Worm (Caenorhabditis elegans) whole organism, dauer: ENCODE measurements around the gene str-160.

Experiments used
- unc-62 ChIP-seq: sonication (generic microtip); optimal IDR thresholded peaks from 2 replicates; lab custom pipeline; 2017; ENCODE audit warnings: missing biosample characterization, missing genetic modification reagents, missing genetic modification characterization

Gene str-160

DNA sequence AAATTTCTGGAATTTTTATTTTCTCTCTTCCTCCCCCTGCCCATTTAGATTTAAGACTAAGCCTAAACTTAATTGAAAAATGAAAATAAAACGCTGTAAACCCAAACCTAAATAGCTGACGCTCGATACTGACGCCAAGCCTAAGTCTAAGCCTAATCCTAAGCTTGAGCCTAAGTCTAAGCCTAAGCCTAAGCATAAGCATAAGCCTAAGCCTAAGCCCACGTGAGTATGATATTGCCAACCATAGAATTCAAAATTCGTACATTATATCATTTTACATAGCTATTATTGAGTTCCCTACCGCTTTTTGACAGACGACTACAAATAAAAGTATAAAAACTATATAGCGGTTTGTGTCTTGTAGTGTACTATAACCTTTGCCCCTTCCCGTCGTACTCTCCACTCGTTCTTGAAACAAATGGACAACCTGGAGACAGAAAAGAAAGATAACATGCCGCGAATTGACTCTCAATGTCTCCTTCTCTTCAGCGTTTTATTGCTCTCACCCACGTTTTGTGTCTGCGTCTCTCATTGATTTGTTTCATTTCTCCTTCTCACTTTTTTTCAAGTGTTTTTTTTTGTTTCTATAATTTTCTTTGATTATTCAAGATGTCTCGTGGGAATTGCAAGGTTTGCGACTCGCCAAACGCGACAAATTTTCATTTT is 8.7 kb downstream of the str-160 start, which contains the start of gene nhr-256:
Gene nhr-256, plus strand, starts transcription at position 567 of the 666 bp plus-strand sequence.
- TF ChIP-seq unc-62 (GFP tag; lab: Kevin White, UChicago) = no peak

DNA sequence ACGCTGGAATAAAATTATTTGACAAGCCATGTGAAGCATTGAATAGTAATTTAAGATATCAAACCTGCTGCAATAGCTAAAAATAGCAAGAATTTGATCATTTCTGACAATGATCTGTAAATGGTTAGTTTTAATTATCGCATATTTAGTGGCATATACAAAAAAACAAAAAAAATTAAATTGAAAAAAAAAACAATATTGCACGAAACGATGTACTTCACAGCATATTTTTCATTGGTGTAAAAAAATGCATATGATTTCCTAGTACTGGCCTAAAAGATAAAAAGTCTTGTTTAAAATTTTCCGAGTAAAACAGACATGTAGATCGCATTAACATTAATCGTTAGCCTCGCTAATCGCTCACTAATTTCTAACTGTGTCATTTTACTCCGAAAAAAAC is 14.4 kb downstream of the str-160 start, which contains the start of gene ZK697.8:
Gene ZK697.8, minus strand, starts transcription at position 101 of the 400 bp plus-strand sequence.
- TF ChIP-seq unc-62 (GFP tag; lab: Kevin White, UChicago) = no peak

DNA sequence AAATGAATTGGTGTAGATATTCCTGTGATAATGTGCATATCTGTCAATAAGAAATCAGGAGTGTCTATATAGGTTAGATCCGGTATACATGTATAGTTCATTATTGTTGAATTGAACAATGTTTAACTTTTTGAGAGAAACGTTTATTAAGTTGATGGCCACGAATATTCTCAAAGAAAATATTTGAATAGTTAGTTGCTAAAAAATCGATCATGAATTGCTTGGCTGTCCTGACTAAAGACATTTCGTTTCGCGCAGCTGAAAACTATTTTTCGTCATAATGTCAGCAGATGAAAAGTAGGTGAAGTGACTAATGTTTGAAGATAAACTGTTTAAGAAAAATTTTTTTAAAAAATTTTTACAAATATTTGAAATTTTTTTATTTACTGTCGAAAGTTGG is 16.8 kb downstream of the str-160 start, which contains the start of gene srh-199:
Gene srh-199, minus strand, starts transcription at position 101 of the 400 bp plus-strand sequence.
- no peak for TF ChIP-seq unc-62 (GFP tag; lab: Kevin White, UChicago)

DNA sequence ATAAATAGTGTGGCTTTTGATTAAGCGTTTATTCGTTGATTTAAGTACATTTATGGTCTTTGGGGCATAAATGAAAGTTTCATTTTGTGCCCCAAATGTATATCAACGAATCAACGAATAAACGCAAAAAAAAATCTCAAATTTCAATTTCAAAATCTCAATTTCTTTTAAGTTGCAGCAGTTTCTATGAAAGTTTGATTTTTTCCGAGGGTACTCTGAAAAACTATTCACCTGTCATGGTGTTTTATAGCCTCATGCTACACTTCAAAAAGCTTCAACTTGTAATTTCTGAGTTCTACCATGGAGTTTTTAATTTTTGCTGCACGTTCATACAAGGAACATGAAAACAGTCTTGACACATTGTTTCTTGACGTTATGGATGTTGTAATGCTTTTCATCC is 17.8 kb downstream of the str-160 start, which contains the start of gene ZK697.1:
Gene ZK697.1, plus strand, starts transcription at position 301 of the 400 bp plus-strand sequence.
- no peak for TF ChIP-seq unc-62 (GFP tag; lab: Kevin White, UChicago)

DNA sequence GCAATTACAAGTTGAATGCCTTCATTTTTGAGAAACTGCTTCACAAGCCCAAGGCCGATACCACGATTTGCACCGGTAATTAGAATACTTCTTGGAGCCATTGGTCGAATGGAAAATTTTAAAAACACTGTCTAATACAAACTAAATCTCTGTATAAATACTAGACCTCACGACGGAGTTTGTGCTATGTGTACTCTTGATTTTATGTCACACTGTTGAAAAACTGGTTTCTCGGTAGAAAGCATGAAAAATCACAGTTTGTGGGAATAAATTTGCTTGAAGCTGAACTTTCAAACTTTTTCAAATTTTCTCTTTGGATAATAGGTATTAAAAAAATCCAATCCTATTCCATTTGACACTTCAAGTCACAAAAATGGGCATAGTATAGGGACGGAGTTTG is 20.9 kb downstream of the str-160 start, which contains the start of gene ZK697.14:
Gene ZK697.14, minus strand, starts transcription at position 101 of the 400 bp plus-strand sequence.
- TF ChIP-seq unc-62 (GFP tag; lab: Kevin White, UChicago) = no peak

DNA sequence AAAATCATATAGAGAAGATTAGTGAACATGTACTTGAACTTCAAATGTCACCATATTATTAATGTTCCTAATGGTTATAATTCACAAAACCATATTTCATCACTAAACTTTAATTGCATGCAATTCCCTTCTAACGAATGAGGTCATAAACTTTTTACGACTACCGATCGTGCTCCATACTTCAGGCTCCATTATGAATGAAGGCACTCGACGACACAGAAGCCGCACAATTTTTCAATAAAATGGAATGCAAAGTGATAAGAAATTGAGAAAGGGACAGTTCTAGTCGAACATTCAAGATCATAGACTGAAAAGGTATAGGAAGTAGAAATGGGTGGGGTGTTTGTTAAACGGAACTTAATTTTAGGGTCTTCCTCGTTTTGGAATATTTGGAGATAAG is 21.4 kb downstream of the str-160 start:
- TF ChIP-seq unc-62 (GFP tag; lab: Kevin White, UChicago) = no peak

DNA sequence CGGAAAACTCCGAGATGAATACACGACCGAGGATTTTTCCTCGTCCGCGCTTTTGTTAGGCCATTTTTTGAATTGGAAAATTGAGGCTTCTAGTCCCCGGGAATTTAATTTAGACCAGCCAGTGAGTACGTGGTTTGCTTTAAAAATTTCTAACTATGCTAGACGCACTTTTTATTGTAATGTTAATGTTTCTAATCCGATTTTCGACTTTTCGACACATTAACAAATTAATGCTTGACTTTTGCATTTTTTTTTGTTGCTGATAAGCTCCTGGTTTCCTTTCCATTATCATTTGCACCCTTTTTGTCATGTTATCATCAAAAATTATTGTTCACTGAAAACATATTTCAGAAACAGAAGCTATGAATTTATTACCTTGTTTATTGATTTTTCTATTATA is 22.2 kb downstream of the str-160 start, which contains the start of gene clec-204:
Gene clec-204, plus strand, starts transcription at position 301 of the 400 bp plus-strand sequence.
- TF ChIP-seq unc-62 (GFP tag; lab: Kevin White, UChicago) = no peak

DNA sequence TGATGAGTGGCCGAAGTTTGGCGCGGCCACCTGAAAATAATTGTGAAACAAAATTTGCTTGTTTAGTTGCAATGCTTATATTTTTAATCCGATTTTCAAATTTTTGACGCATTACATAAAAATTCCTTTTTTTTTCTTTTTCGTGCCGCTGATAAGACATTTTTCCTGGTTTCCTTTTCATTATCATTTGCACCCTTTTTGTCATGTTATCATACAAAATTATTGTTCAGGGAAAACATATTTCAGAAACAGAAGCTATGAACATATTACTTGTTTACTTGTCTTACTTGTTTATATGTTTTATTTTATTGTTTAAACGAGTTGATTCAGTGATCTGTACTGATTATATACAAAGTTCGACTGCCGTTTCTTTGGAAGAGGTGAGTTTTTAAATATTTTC is 26.0 kb downstream of the str-160 start, which contains the start of gene clec-205:
Gene clec-205, plus strand, starts transcription at position 212 of the 400 bp plus-strand sequence.
- TF ChIP-seq unc-62 (GFP tag; lab: Kevin White, UChicago) = no peak

DNA sequence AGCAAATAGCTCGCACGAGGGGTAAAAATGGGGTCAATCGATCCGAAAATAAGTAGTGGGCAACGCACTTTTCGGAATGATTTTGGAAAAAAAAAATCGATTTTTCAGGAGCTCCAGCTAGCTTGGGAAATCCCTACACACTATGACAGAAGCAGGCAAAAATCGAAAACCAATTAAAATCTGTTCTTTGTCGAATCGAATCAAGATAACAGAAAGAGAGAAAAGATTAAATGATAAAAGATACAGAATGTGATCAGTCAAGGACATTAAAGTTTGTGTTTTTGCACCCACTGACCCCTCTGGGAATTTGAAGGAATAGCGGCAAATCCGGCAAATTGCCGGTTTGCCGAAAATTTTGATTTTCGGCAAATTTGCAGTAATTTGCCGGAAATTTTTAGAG is 32.8 kb downstream of the str-160 start:
- TF ChIP-seq unc-62 (GFP tag; lab: Kevin White, UChicago) = no peak

DNA sequence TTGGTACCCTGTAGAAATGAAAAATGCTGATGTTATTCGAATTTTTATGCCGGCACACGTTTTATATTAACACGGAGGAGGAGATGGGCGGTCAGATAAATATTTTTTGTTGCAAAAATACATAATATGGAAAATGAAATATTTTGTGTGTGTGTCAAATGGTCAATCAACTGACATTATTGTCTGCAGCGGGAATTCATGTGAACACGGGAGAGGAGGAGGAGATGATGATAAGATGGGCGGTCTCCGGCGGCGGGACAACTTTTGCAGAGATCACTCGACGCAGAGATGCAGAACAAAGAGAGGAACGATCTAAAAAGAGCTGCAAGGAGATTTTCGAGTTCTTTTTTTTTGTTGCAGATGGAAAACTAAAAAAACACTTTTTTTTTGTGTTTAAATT is 37.1 kb downstream of the str-160 start, which contains the start of gene dhs-13:
Gene dhs-13, minus strand, starts transcription at position 8 of the 400 bp plus-strand sequence.
- TF ChIP-seq unc-62 (GFP tag; lab: Kevin White, UChicago) = no peak

DNA sequence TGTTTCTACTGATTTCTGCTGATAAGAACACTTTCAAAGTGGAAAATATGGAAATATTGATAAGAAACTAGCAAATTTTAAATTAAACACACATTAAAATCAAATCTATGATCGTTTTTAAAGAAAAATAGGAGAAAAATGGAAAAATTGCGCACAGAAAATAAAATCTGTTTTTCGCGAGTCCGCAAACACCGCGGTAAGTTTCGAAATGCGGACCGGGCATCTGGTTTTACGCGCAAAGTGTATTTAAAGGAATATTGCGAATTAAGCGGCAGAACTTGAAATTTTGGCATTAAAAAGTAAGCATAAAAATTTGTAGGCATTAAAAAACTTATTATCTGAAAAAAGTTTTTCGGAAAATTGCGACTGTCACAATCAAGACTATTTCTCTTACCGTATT is 38.5 kb downstream of the str-160 start:
- no peak for TF ChIP-seq unc-62 (GFP tag; lab: Kevin White, UChicago)

DNA sequence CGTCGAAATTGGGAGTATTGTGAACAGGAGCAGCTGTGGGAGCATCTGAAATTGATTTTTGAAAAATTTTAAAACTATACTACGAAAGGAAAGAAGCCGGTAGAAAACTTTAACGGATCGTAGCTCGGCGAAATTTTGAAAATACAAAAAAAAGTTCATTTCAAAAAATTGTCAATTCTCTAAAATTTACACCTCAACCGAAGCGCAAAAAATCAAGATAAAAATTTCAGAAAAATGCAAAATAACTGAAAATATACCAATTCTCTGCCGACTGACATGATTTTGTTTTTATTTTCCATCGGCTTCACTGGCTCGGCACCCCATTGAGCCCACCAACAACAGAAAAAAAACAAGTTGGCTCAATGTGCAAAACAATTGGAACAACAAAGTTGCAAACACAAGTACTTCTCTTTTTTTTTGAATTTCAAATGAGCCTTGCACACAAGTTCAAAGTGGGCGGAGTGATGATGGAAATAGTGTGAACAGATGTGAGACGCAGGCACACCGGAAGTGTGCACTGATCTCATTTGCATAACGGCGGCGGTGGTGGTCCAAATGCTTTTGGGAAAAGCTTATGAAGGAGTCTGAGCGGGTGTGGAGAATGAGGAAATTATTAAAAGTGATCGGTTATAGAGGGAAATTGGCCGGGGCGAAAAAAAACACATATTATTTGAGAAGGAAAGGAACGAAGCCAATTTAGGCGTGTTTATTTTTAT is 40.4 kb downstream of the str-160 start, which contains the start of gene F36H9.7:
Gene F36H9.7, minus strand, starts transcription at position 51 of the 716 bp plus-strand sequence.
- no peak for TF ChIP-seq unc-62 (GFP tag; lab: Kevin White, UChicago)

DNA sequence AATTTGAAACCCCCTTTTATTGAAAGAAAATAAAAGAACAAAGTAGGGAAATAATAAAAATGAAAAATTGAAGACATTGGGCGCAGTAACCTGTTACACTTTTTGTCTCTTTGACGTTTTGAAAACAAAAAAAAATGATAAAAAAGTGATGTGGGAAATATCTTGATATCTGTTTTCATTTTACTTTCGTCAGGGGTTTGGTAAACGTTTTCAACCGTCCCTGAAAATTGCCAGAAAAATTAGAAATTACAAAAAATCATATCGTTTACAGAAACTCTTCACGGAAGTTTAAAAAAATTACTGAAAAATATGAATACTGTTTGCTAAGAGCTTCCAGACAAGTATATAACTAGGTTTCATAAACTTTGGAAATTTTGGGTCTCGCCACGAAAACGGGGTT is 44.5 kb downstream of the str-160 start, which contains the start of gene F36H9.4:
Gene F36H9.4, minus strand, starts transcription at position 101 of the 400 bp plus-strand sequence.
- no peak for TF ChIP-seq unc-62 (GFP tag; lab: Kevin White, UChicago)

DNA sequence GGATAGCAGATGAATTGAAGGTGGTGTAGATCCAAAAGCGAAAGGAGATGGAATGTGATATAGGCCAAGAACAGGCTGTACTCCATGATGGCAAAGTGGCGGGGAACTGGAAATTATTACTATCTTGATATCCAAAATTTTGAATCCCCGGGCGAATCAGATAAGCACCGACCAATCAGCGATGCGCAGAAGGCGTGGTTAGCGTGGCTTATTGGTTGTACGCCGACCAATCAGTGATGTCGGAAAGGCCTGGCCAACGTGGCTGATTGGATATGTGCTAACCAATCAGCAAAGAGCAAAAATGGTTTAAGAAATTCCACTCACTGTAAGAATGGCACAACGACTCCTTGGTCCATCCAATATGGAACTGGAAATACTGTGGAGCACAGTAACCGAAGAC is 45.3 kb downstream of the str-160 start:
- TF ChIP-seq unc-62 (GFP tag; lab: Kevin White, UChicago) = no peak

DNA sequence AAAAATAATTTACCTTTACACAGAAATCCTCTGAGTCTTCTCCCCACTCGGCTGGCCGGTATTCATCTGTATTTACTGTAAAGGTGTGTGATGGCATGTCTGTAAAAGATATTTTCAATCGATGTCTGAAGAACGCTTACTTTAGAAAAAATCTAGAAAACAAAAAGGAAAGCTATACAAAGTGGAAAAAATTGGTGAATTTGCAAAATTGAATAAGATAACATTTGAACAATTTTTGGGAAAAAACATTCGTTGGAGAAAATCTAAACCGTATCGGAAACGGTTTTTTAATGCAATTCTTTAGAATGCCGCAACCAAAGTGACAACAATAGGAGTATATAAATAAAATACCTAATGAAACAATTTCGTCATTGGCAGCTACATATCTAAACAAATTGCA is 47.3 kb downstream of the str-160 start, which contains the start of gene F36H9.5:
Gene F36H9.5, minus strand, starts transcription at position 101 of the 400 bp plus-strand sequence.
- TF ChIP-seq unc-62 (GFP tag; lab: Kevin White, UChicago) = no peak
